Fruit fly (Drosophila melanogaster) ovary, adult (tissue): ENCODE data around the gene TBC1d7.

Experiments used
- CG17801 ChIP-seq: fragments of 200-800 bp; optimal IDR thresholded peaks from 2 replicates; lab custom pipeline; 2019; ENCODE audit warnings: missing biosample characterization, mild to moderate bottlenecking, missing genetic modification characterization, moderate library complexity; ENCODE audit not compliant: partially characterized antibody

The TBC1d7 gene

dm6 chr3R:24202723-24203122 is 41.2 kb downstream of the TBC1d7 start:
- no peak for TF ChIP-seq CG17801 (GFP tag; lab: Kevin White, UChicago)

dm6 chr3R:24203426-24203825 is 41.9 kb downstream of the TBC1d7 start:
- no peak for TF ChIP-seq CG17801 (GFP tag; lab: Kevin White, UChicago)

dm6 chr3R:24204022-24204421 is 42.5 kb downstream of the TBC1d7 start:
- no peak for TF ChIP-seq CG17801 (GFP tag; lab: Kevin White, UChicago)

- peak; percentile 18 for TF ChIP-seq CG17801 (GFP tag; lab: Kevin White, UChicago)
These were observed 43.8 kb downstream of the TBC1d7 start for dm6 chr3R:24205234-24205894.

dm6 chr3R:24205935-24206334 is 44.4 kb downstream of the TBC1d7 start:
- TF ChIP-seq CG17801 (GFP tag; lab: Kevin White, UChicago) = no peak

- TF ChIP-seq CG17801 (GFP tag; lab: Kevin White, UChicago) = no peak
These were observed 45.0 kb downstream of the TBC1d7 start for dm6 chr3R:24206341-24207114.
